Worm (Caenorhabditis elegans): ENCODE measurements around the gene ZK370.4.

Gene ZK370.4

ce11 chrIII:8739126-8739525, 7.9 kb upstream of the ZK370.4 start (continued):
- TF ChIP-seq nhr-90 (tag; optimal IDR thresholded peaks at IDR 0.05; ENCODE audit: poor library complexity) (peak; percentile 54), pag-3 (tag; optimal IDR thresholded peaks at IDR 0.05; ENCODE audit: borderline replicate concordance, insufficient read depth) (no peak), swsn-7 (tag; optimal IDR thresholded peaks at IDR 0.05) (no peak), sox-4 (tag; optimal IDR thresholded peaks at IDR 0.05) (no peak), unc-98 (GFP tag; IDR thresholded peaks at IDR 0.05) (no peak), egl-13 (tag; optimal IDR thresholded peaks at IDR 0.05) (no peak), fkh-4 (tag; optimal IDR thresholded peaks at IDR 0.05; ENCODE audit: borderline replicate concordance) (no peak), mab-9 (GFP tag; IDR thresholded peaks at IDR 0.05) (no peak), aly-2 (tag; optimal IDR thresholded peaks at IDR 0.05) (no peak), dsc-1 (tag; optimal IDR thresholded peaks at IDR 0.05) (no peak), tbx-2 (tag; optimal IDR thresholded peaks at IDR 0.05) (peak; percentile 31), lin-14 (GFP tag; optimal IDR thresholded peaks at IDR 0.05) (peak; percentile 86), sptf-1 (tag; optimal IDR thresholded peaks at IDR 0.05) (no peak), skn-1 (tag; optimal IDR thresholded peaks at IDR 0.05) (no peak), C16A3.4 (tag; optimal IDR thresholded peaks at IDR 0.05) (no peak), lin-39 (tag; optimal IDR thresholded peaks at IDR 0.05) (no peak), sup-37 (GFP tag; optimal IDR thresholded peaks at IDR 0.05) (no peak), tlp-1 (tag; optimal IDR thresholded peaks at IDR 0.05) (no peak), alr-1 (tag; optimal IDR thresholded peaks at IDR 0.05; ENCODE audit: borderline replicate concordance) (no peak), nhr-84 (tag; optimal IDR thresholded peaks at IDR 0.05) (no peak), nhr-11 (tag; optimal IDR thresholded peaks at IDR 0.05) (no peak), Y116A8C.19 (tag; optimal IDR thresholded peaks at IDR 0.05; ENCODE audit: borderline replicate concordance) (no peak), ets-5 (GFP tag; IDR thresholded peaks at IDR 0.05) (no peak), F16B12.6 (tag; optimal IDR thresholded peaks at IDR 0.05) (no peak), dpl-1 (GFP tag; optimal IDR thresholded peaks at IDR 0.05) (peak in 2 of 3 experiments; percentile 24 to 50), lir-3 (tag; optimal IDR thresholded peaks at IDR 0.05; ENCODE audit: poor library complexity) (no peak), isw-1 (GFP tag; IDR thresholded peaks at IDR 0.05) (no peak), zag-1 (tag; optimal IDR thresholded peaks at IDR 0.05) (no peak), snu-23 (GFP tag; optimal IDR thresholded peaks at IDR 0.05) (peak; percentile 70), mdl-1 (tag; optimal IDR thresholded peaks at IDR 0.05) (peak in 1 of 2 experiments; percentile 84), ceh-82 (tag; optimal IDR thresholded peaks at IDR 0.05) (no peak), hlh-17 (GFP tag; optimal IDR thresholded peaks at IDR 0.05; ENCODE audit: borderline replicate concordance) (no peak), unc-130 (tag; optimal IDR thresholded peaks at IDR 0.05) (peak; percentile 11), elt-3 (tag; optimal IDR thresholded peaks at IDR 0.05) (peak in 5 of 6 experiments; percentile 24 to 98 (median 76)), ceh-63 (GFP tag; optimal IDR thresholded peaks at IDR 0.05) (no peak), ces-1 (GFP tag; optimal IDR thresholded peaks at IDR 0.05) (no peak), lin-13 (GFP tag; optimal IDR thresholded peaks at IDR 0.05) (no peak), hlh-4 (tag; optimal IDR thresholded peaks at IDR 0.05) (no peak), C34B4.2 (tag; optimal IDR thresholded peaks at IDR 0.05) (no peak), nhr-47 (tag; optimal IDR thresholded peaks at IDR 0.05) (peak; percentile 10), aha-1 (tag; optimal IDR thresholded peaks at IDR 0.05) (no peak), fkh-10 (GFP tag; optimal IDR thresholded peaks at IDR 0.05) (no peak), zip-4 (GFP tag; optimal IDR thresholded peaks at IDR 0.05) (no peak), unc-62 (GFP tag; optimal IDR thresholded peaks at IDR 0.05) (no peak), elt-2 (tag; optimal IDR thresholded peaks at IDR 0.05) (peak; percentile 82), egl-27 (tag; optimal IDR thresholded peaks at IDR 0.05) (no peak), snpc-4 (tag; optimal IDR thresholded peaks at IDR 0.05) (no peak), hpl-2 (GFP tag; optimal IDR thresholded peaks at IDR 0.05) (no peak), nhr-28 (tag; optimal IDR thresholded peaks at IDR 0.05) (no peak), ama-1 (optimal IDR thresholded peaks at IDR 0.05) (no peak), ceh-8 (GFP tag; optimal IDR thresholded peaks at IDR 0.05) (no peak), efl-3 (GFP tag; optimal IDR thresholded peaks at IDR 0.05) (no peak), rnt-1 (tag; optimal IDR thresholded peaks at IDR 0.05) (no peak)

Data from whole organism, L1 larva.